Worm (Caenorhabditis elegans) whole organism, midembryonic: ENCODE measurements around the gene mdt-15.

Experiments
- T22C8.4 ChIP-seq: fragments of 200-800 bp; sonication (Bioruptor generic); IDR thresholded peaks from 2 replicates; pipeline ENCODE4 v1.3.6; 2022; ENCODE audit warnings: missing genetic modification characterization, missing compliant biosample characterization
- klf-2 ChIP-seq: fragments of 200-800 bp; sonication (Bioruptor generic); conservative IDR thresholded peaks from 2 replicates; pipeline ENCODE4 v1.3.6; 2022; ENCODE audit warnings: missing genetic modification reagents, missing genetic modification characterization, missing compliant biosample characterization
- med-1 ChIP-seq: sonication (generic microtip); optimal IDR thresholded peaks from 2 replicates; lab custom pipeline; 2017; ENCODE audit warnings: missing genetic modification characterization, mild to moderate bottlenecking, missing compliant biosample characterization, antibody characterized with exemption, missing genetic modification reagents; ENCODE audit not compliant: insufficient read depth
- tab-1 ChIP-seq: fragments of 200-800 bp; sonication (Bioruptor generic); IDR thresholded peaks from 2 replicates; pipeline ENCODE4 v1.3.6; 2022; ENCODE audit warnings: missing genetic modification characterization, missing compliant biosample characterization

DNA sequence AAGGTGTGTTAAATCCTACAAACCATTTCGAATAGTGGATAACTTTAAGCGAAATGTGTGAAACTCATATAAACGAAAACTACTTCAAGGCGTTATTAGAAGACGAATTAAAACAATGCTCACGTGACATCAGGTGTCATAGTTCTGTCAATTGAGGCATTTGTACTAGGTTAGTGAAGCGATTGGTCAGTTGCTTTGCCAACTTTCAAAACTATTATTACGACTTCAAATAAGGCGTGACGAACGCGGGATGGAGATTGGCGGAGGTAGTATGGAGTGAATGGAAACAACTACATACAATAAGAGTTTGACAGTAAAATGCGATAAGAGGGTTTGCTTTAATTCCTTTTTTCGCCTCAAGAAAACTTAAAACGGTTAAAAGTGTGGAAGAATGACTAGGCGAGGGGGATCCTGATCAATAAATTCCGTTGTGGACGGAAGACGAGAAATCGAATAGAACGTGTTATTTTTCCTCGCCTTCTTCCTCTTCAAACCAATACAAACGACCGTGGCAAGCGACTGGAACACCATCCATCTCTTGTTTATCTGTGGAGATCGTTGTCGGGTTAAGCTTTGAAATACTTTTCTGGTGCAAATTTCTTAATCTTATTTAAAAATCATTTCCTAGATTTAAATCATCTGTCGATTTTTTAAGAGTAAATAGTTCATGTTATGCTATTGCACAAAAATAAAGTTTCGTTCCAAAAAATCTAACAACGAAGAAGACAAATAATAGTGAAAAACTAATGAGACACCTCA is 7.4 kb upstream of the mdt-15 start:
- TF ChIP-seq med-1 (GFP tag; lab: Kevin White, UChicago): no peak
- no peak for TF ChIP-seq klf-2 (GFP tag; lab: Robert Waterston, UW)
- TF ChIP-seq T22C8.4 (GFP tag; lab: Robert Waterston, UW): no peak
- TF ChIP-seq tab-1 (GFP tag; lab: Robert Waterston, UW): no peak
